Fruit fly (Drosophila melanogaster): ENCODE measurements around the gene fz2.
A peak's percentile ranks its signal among the peaks of the same experiment; 100 is the strongest.

The fz2 gene

dm6 chr3L:19234922-19235702 lies at the start of gene fz2:
TSS of gene fz2 (minus strand) at chr3L:19235373.
- no peak for TF ChIP-seq Hr83 (GFP tag; optimal IDR thresholded peaks at IDR 0.05; ENCODE audit: poor library complexity, severe bottlenecking)
- TF ChIP-seq dmrt93B (GFP tag; optimal IDR thresholded peaks at IDR 0.05): no peak
- TF ChIP-seq HLH106 (tag; optimal IDR thresholded peaks at IDR 0.05): no peak
- TF ChIP-seq psq (GFP tag; optimal IDR thresholded peaks at IDR 0.05): no peak
- TF ChIP-seq lola (GFP tag; optimal IDR thresholded peaks at IDR 0.05): no peak
- TF ChIP-seq Dfd (GFP tag; optimal IDR thresholded peaks at IDR 0.05): no peak
- no peak for TF ChIP-seq Jra (GFP tag; optimal IDR thresholded peaks at IDR 0.05)
- TF ChIP-seq Abd-B (GFP tag; optimal IDR thresholded peaks at IDR 0.05): no peak

DNA sequence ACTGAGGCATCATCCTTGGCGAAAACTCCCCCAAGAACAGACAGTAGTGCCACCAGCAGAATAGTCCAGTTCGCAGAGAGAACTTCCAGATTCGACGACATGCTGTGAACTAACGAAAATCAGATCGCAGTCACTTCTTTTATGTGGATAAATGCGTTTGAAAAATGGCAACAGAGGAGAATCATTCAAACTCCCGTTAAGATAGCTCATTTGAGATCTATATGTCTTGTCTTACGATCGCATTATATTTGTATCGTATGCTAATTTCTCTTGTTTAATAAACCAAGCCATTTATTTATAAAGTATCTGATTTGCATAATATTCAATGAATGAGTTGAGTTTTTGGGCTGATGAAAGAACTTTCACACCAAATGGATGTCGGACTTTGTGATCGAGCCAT lies 45.5 kb upstream of the fz2 start, which contains the start of gene CG14089:
TSS of gene CG14089 (minus strand) at position 101 of the 400 bp plus-strand sequence.
- TF ChIP-seq Dif (GFP tag; optimal IDR thresholded peaks at IDR 0.05; ENCODE audit: partially characterized antibody) (no peak), Hnf4 (GFP tag; optimal IDR thresholded peaks at IDR 0.05) (no peak), Mio (GFP tag; optimal IDR thresholded peaks at IDR 0.05) (no peak), Vsx2 (GFP tag; optimal IDR thresholded peaks at IDR 0.05; ENCODE audit: partially characterized antibody) (no peak), Hr78 (GFP tag; optimal IDR thresholded peaks at IDR 0.05) (no peak), Dfd (GFP tag; optimal IDR thresholded peaks at IDR 0.05) (no peak), CrebA (GFP tag; optimal IDR thresholded peaks at IDR 0.05; ENCODE audit: borderline replicate concordance) (no peak), rgr (GFP tag; optimal IDR thresholded peaks at IDR 0.05) (no peak), CG9705 (GFP tag; optimal IDR thresholded peaks at IDR 0.05) (no peak), br (GFP tag; optimal IDR thresholded peaks at IDR 0.05) (no peak), jim (GFP tag; optimal IDR thresholded peaks at IDR 0.05) (no peak), sage (GFP tag; optimal IDR thresholded peaks at IDR 0.05) (no peak), sv (GFP tag; optimal IDR thresholded peaks at IDR 0.05) (no peak), brk (GFP tag; optimal IDR thresholded peaks at IDR 0.05) (no peak), CG32264 (GFP tag; optimal IDR thresholded peaks at IDR 0.05) (no peak), dmrt93B (GFP tag; optimal IDR thresholded peaks at IDR 0.05) (no peak)

DNA sequence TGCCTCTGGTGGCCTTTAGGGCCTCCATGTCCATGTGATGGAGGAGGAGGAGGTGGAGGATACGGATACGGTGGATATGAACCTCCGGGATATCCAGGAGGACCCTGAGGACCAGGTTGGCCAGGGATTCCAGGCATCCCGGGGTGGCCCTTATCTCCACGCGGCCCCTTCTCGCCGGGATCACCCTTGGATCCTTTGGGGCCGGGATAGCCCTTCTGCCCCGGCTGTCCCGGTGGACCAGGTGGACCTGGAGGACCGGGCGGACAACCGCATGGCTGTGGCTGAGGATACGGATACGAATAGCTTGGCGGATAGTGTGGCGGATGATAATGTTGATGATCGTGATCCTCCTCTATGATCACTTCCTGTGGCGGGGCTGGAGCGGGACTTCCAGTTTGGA lies 45.1 kb upstream of the fz2 start:
- TF ChIP-seq Dfd (GFP tag; optimal IDR thresholded peaks at IDR 0.05) (peak; percentile 98), GATAd (GFP tag; optimal IDR thresholded peaks at IDR 0.05) (no peak)

DNA sequence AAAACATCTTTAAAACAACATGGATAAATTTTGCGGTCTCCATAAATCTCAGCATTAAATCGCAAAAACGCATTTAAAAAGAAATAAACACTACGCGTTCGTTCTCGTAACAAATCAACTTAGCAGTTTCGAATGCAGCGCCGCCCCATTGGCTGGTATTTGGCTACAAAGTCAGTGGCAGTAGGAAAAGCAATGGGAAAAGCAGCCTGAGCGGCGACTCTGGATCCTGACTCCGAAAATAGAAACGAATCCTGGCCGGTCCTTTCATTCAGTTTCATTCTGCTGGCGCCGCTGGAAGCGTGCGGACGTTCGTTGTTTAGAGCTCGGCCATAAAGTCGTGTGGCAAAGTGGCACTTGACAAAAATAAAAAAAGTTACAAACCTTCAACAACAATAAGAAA lies 40.3 kb upstream of the fz2 start, which contains the start of gene CG14086:
TSS of gene CG14086 (plus strand) at position 301 of the 400 bp plus-strand sequence.
- TF ChIP-seq sage (GFP tag; optimal IDR thresholded peaks at IDR 0.05): no peak
- TF ChIP-seq lola (GFP tag; optimal IDR thresholded peaks at IDR 0.05): no peak
- TF ChIP-seq usp (GFP tag; optimal IDR thresholded peaks at IDR 0.05): no peak

- no peak for TF ChIP-seq brk (GFP tag; optimal IDR thresholded peaks at IDR 0.05)
- TF ChIP-seq ey (GFP tag; optimal IDR thresholded peaks at IDR 0.05): no peak
- no peak for TF ChIP-seq dl (GFP tag; optimal IDR thresholded peaks at IDR 0.05; ENCODE audit: insufficient read depth in 1 of 2, partially characterized antibody in 2 of 2)
- TF ChIP-seq h (GFP tag; optimal IDR thresholded peaks at IDR 0.05): no peak
- TF ChIP-seq foxo (GFP tag; optimal IDR thresholded peaks at IDR 0.05): no peak
- no peak for TF ChIP-seq OdsH (GFP tag; optimal IDR thresholded peaks at IDR 0.05)
- TF ChIP-seq Abd-B (GFP tag; optimal IDR thresholded peaks at IDR 0.05): no peak
- TF ChIP-seq lola (GFP tag; optimal IDR thresholded peaks at IDR 0.05): no peak
- no peak for TF ChIP-seq N (GFP tag; optimal IDR thresholded peaks at IDR 0.05)
Measured at dm6 chr3L:19270542-19270941, 35.4 kb upstream of the fz2 start, which contains the start of gene CG14088. TSS of gene CG14088 (minus strand) at chr3L:19270642.
